Worm (Caenorhabditis elegans) whole organism, L3 larva: Measurements from ENCODE around the gene pigx-1.

Experiments
- R02D3.7 ChIP-seq: fragments of 150-350 bp; optimal IDR thresholded peaks from 2 replicates; lab custom pipeline; 2014; ENCODE audit warnings: missing biosample characterization, missing genetic modification characterization
- ZK546.5 ChIP-seq: sonication (generic microtip); optimal IDR thresholded peaks from 2 replicates; lab custom pipeline; 2017; ENCODE audit warnings: missing biosample characterization, missing genetic modification characterization
- aly-2 ChIP-seq: fragments of 150-350 bp; optimal IDR thresholded peaks from 2 replicates; lab custom pipeline; 2014; ENCODE audit warnings: missing biosample characterization, missing genetic modification characterization
- ama-1 ChIP-seq: fragments of 150-350 bp; optimal IDR thresholded peaks from 2 replicates; lab custom pipeline; 2018
- ceh-16 ChIP-seq: sonication (generic microtip); optimal IDR thresholded peaks from 2 replicates; lab custom pipeline; 2017; ENCODE audit warnings: missing biosample characterization, missing genetic modification characterization
- ceh-28 ChIP-seq: fragments of 150-350 bp; optimal IDR thresholded peaks from 2 replicates; lab custom pipeline; 2014; ENCODE audit warnings: missing biosample characterization, missing genetic modification reagents, missing genetic modification characterization
- ceh-82 ChIP-seq: fragments of 150-350 bp; optimal IDR thresholded peaks from 2 replicates; lab custom pipeline; 2014; ENCODE audit warnings: missing biosample characterization, missing genetic modification characterization
- ceh-9 ChIP-seq: sonication (generic microtip); optimal IDR thresholded peaks from 2 replicates; lab custom pipeline; 2018; ENCODE audit warnings: missing biosample characterization, missing genetic modification characterization
- daf-12 ChIP-seq: fragments of 150-350 bp; optimal IDR thresholded peaks from 2 replicates; lab custom pipeline; 2014; ENCODE audit warnings: missing biosample characterization, missing genetic modification reagents, missing genetic modification characterization
- egl-5 ChIP-seq: fragments of 150-350 bp; optimal IDR thresholded peaks from 2 replicates; lab custom pipeline; 2017; ENCODE audit warnings: missing biosample characterization, missing genetic modification reagents, missing genetic modification characterization, inconsistent platforms
- elt-1 ChIP-seq: fragments of 150-350 bp; optimal IDR thresholded peaks from 2 replicates; lab custom pipeline; 2014; ENCODE audit warnings: missing biosample characterization, missing genetic modification characterization
- elt-2 ChIP-seq: sonication (generic microtip); optimal IDR thresholded peaks from 2 replicates; lab custom pipeline; 2016; ENCODE audit warnings: missing genetic modification reagents, mild to moderate bottlenecking, missing genetic modification characterization, missing compliant biosample characterization
- elt-3 ChIP-seq, 3 experiments: fragments of 150-350 bp in 1 of 3; sonication (generic microtip) in 2 of 3; optimal IDR thresholded peaks; 2 replicates in 2 of 3; 4 replicates in 1 of 3; lab custom pipeline; 2014 to 2017; ENCODE audit warnings: missing biosample characterization in 3 of 3, missing genetic modification characterization in 3 of 3
- fkh-10 ChIP-seq: sonication (generic microtip); optimal IDR thresholded peaks from 2 replicates; lab custom pipeline; 2017; ENCODE audit warnings: missing biosample characterization, missing genetic modification reagents, missing genetic modification characterization
- hmg-11 ChIP-seq: sonication (generic microtip); optimal IDR thresholded peaks from 2 replicates; lab custom pipeline; 2016; ENCODE audit warnings: missing genetic modification characterization, missing compliant biosample characterization
- jun-1 ChIP-seq: fragments of 150-350 bp; optimal IDR thresholded peaks from 2 replicates; lab custom pipeline; 2014; ENCODE audit warnings: missing biosample characterization, missing genetic modification reagents, missing genetic modification characterization
- lsy-12 ChIP-seq: sonication (generic microtip); optimal IDR thresholded peaks from 2 replicates; lab custom pipeline; 2016; ENCODE audit warnings: mild to moderate bottlenecking, missing genetic modification characterization, missing compliant biosample characterization
- mdl-1 ChIP-seq: fragments of 150-350 bp; optimal IDR thresholded peaks from 2 replicates; lab custom pipeline; 2014; ENCODE audit warnings: missing biosample characterization, missing genetic modification characterization
- mml-1 ChIP-seq: fragments of 150-350 bp; sonication (generic microtip); optimal IDR thresholded peaks from 3 replicates; lab custom pipeline; 2014; ENCODE audit warnings: missing biosample characterization, missing genetic modification characterization
- nfya-1 ChIP-seq: sonication (generic microtip); optimal IDR thresholded peaks from 2 replicates; lab custom pipeline; 2017; ENCODE audit warnings: missing genetic modification characterization, mild to moderate bottlenecking, missing compliant biosample characterization, antibody characterized with exemption, moderate library complexity; ENCODE audit not compliant: insufficient read depth
- nhr-11 ChIP-seq: fragments of 150-350 bp; optimal IDR thresholded peaks from 2 replicates; lab custom pipeline; 2014; ENCODE audit warnings: missing biosample characterization, missing genetic modification characterization
- nhr-12 ChIP-seq: fragments of 150-350 bp; optimal IDR thresholded peaks from 2 replicates; lab custom pipeline; 2014; ENCODE audit warnings: missing biosample characterization, missing genetic modification characterization
- nhr-23 ChIP-seq: fragments of 150-350 bp; optimal IDR thresholded peaks from 2 replicates; lab custom pipeline; 2014; ENCODE audit warnings: missing biosample characterization, missing genetic modification reagents, missing genetic modification characterization
- nhr-25 ChIP-seq: sonication (generic microtip); optimal IDR thresholded peaks from 2 replicates; lab custom pipeline; 2017; ENCODE audit warnings: missing biosample characterization, missing genetic modification characterization
- nhr-43 ChIP-seq: sonication (generic microtip); optimal IDR thresholded peaks from 2 replicates; lab custom pipeline; 2016; ENCODE audit warnings: mild to moderate bottlenecking, missing genetic modification characterization, missing compliant biosample characterization; ENCODE audit not compliant: poor library complexity, severe bottlenecking
- nhr-67 ChIP-seq: fragments of 150-350 bp; optimal IDR thresholded peaks from 2 replicates; lab custom pipeline; 2014; ENCODE audit warnings: missing biosample characterization, missing genetic modification characterization
- nhr-76 ChIP-seq: fragments of 150-350 bp; sonication (generic microtip); optimal IDR thresholded peaks from 5 replicates; lab custom pipeline; 2014; ENCODE audit warnings: missing biosample characterization, missing genetic modification characterization
- nhr-77 ChIP-seq: fragments of 150-350 bp; optimal IDR thresholded peaks from 2 replicates; lab custom pipeline; 2014; ENCODE audit warnings: missing biosample characterization, missing genetic modification characterization
- snpc-4 ChIP-seq: fragments of 150-350 bp; optimal IDR thresholded peaks from 2 replicates; lab custom pipeline; 2014; ENCODE audit warnings: missing biosample characterization, missing genetic modification characterization
- tbx-2 ChIP-seq: sonication (generic microtip); optimal IDR thresholded peaks from 2 replicates; lab custom pipeline; 2016; ENCODE audit warnings: mild to moderate bottlenecking, missing genetic modification characterization, missing compliant biosample characterization
- unc-39 ChIP-seq: sonication (generic microtip); optimal IDR thresholded peaks from 4 replicates; lab custom pipeline; 2017; ENCODE audit warnings: missing biosample characterization, missing genetic modification characterization
- unc-62 ChIP-seq: fragments of 150-350 bp; sonication (generic microtip); optimal IDR thresholded peaks from 4 replicates; lab custom pipeline; 2014; ENCODE audit warnings: missing biosample characterization, missing genetic modification reagents, missing genetic modification characterization
- zag-1 ChIP-seq: fragments of 150-350 bp; optimal IDR thresholded peaks from 2 replicates; lab custom pipeline; 2014; ENCODE audit warnings: missing biosample characterization, missing genetic modification characterization

pigx-1 gene

ce11 chrX:1089676-1090075 is 7.1 kb downstream of the pigx-1 start:
- TF ChIP-seq nhr-11 = no peak
- TF ChIP-seq nhr-25 = no peak
- no peak for TF ChIP-seq elt-3 (tag; optimal IDR thresholded peaks at IDR 0.05; lab: Kevin White, UChicago)
- no peak for TF ChIP-seq snpc-4
- TF ChIP-seq aly-2 = no peak
- TF ChIP-seq daf-12 (tag; lab: Kevin White, UChicago) = no peak
- no peak for TF ChIP-seq unc-39 (tag; lab: Kevin White, UChicago)
- TF ChIP-seq jun-1 (tag; lab: Kevin White, UChicago) = no peak
- no peak for TF ChIP-seq elt-2 (tag; lab: Kevin White, UChicago)
- no peak for TF ChIP-seq lsy-12 (tag; lab: Kevin White, UChicago)
- no peak for TF ChIP-seq ZK546.5 (tag; lab: Kevin White, UChicago)
- no peak for TF ChIP-seq egl-5 (tag; lab: Kevin White, UChicago)
- no peak for TF ChIP-seq nhr-43 (tag; lab: Kevin White, UChicago)
- no peak for TF ChIP-seq ceh-28 (tag; lab: Kevin White, UChicago)
- TF ChIP-seq nhr-77 (tag; lab: Kevin White, UChicago) = no peak
- TF ChIP-seq nhr-23 (tag; lab: Kevin White, UChicago) = no peak

- no peak for TF ChIP-seq zag-1 (tag; lab: Kevin White, UChicago)
- no peak for TF ChIP-seq unc-39 (tag; lab: Kevin White, UChicago)
- TF ChIP-seq ama-1 = no peak
- no peak for TF ChIP-seq nhr-12
- no peak for TF ChIP-seq nhr-25
Measured at ce11 chrX:1089133-1089532, 7.7 kb downstream of the pigx-1 start.

- TF ChIP-seq zag-1 (tag; lab: Kevin White, UChicago) (no peak), snpc-4 (no peak), nhr-67 (tag; lab: Kevin White, UChicago) (no peak), mdl-1 (tag; lab: Kevin White, UChicago) (no peak), elt-1 (tag; lab: Kevin White, UChicago) (no peak), ceh-82 (tag; lab: Kevin White, UChicago) (no peak), ceh-9 (tag; lab: Kevin White, UChicago) (no peak), elt-3 (tag; optimal IDR thresholded peaks at IDR 0.05; lab: Kevin White, UChicago) (no peak), ceh-28 (tag; lab: Kevin White, UChicago) (no peak), ceh-16 (tag; lab: Kevin White, UChicago) (no peak), unc-39 (tag; lab: Kevin White, UChicago) (no peak), nhr-25 (no peak), R02D3.7 (tag; lab: Kevin White, UChicago) (no peak), daf-12 (tag; lab: Kevin White, UChicago) (no peak), unc-62 (GFP tag; lab: Kevin White, UChicago) (no peak), nhr-77 (tag; lab: Kevin White, UChicago) (no peak), tbx-2 (no peak), nhr-12 (no peak), elt-2 (tag; lab: Kevin White, UChicago) (no peak), hmg-11 (tag; lab: Kevin White, UChicago) (no peak)
- TF ChIP-seq, all 47 proteins: peak for 0
Measured at ce11 chrX:1088048-1088447, 8.8 kb downstream of the pigx-1 start, which contains the start of gene rei-2. rei-2 (minus strand) TSS chrX:1088148.

- TF ChIP-seq fkh-10 (GFP tag; lab: Kevin White, UChicago) = no peak
- no peak for TF ChIP-seq elt-2 (tag; lab: Kevin White, UChicago)
- TF ChIP-seq nhr-43 (tag; lab: Kevin White, UChicago) = no peak
- TF ChIP-seq unc-62 (GFP tag; lab: Kevin White, UChicago) = no peak
- no peak for TF ChIP-seq mml-1 (tag; lab: Kevin White, UChicago)
- no peak for TF ChIP-seq lsy-12 (tag; lab: Kevin White, UChicago)
- no peak for TF ChIP-seq tbx-2
- peak; percentile 12 for TF ChIP-seq nfya-1
- peak; percentile 64 for TF ChIP-seq nhr-25
- TF ChIP-seq nhr-76 (tag; lab: Kevin White, UChicago) = no peak
- peak; percentile 12 for TF ChIP-seq elt-1 (tag; lab: Kevin White, UChicago)
- TF ChIP-seq ceh-28 (tag; lab: Kevin White, UChicago) = no peak
- peak; percentile 26 for TF ChIP-seq egl-5 (tag; lab: Kevin White, UChicago)
Measured at ce11 chrX:1086406-1086897, 10.4 kb downstream of the pigx-1 start.

ce11 chrX:1085000-1085399 is 11.8 kb downstream of the pigx-1 start:
- TF ChIP-seq zag-1 (tag; lab: Kevin White, UChicago) (no peak), ceh-9 (tag; lab: Kevin White, UChicago) (no peak), nhr-77 (tag; lab: Kevin White, UChicago) (no peak), ceh-82 (tag; lab: Kevin White, UChicago) (no peak), nhr-23 (tag; lab: Kevin White, UChicago) (no peak)
- TF ChIP-seq, all 47 proteins: peak for 0
